Fruit fly (Drosophila melanogaster): ENCODE measurements around the gene dikar.

The dikar gene

DNA sequence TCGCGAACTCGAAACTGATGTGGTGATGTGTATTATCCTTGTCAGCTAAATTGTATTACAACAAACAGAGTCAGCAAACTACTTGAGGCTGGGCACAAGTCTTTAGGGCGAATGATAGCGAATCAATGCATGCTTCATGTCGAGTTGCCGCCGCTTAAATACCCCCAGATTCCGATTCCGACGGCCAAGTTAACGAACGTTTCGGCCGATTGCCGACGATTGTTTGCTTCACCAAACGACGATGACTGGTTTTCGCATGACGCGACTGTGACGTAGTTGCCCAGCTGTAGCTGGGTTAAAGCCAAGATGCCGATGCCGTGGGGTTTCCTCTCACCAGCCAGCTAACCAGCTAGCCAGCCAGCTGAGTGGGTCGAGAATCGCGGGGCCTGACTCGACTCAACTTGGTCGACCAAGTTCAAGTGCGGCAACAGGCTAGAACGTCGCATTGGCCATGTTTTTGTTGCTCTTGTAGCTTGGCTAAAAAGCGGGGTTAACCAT, 23.5 kb downstream of the dikar start, which contains the start of gene ple:
Gene ple, minus strand, starts transcription at position 134 of the 498 bp plus-strand sequence.
- TF ChIP-seq ttk (optimal IDR thresholded peaks at IDR 0.05): no peak
- no peak for TF ChIP-seq Sin3A (optimal IDR thresholded peaks at IDR 0.05)
- no peak for TF ChIP-seq h (optimal IDR thresholded peaks at IDR 0.05)
- no peak for TF ChIP-seq insv (optimal IDR thresholded peaks at IDR 0.05)
- TF ChIP-seq psq (optimal IDR thresholded peaks at IDR 0.05): no peak
- TF ChIP-seq Myc (optimal IDR thresholded peaks at IDR 0.05): no peak

DNA sequence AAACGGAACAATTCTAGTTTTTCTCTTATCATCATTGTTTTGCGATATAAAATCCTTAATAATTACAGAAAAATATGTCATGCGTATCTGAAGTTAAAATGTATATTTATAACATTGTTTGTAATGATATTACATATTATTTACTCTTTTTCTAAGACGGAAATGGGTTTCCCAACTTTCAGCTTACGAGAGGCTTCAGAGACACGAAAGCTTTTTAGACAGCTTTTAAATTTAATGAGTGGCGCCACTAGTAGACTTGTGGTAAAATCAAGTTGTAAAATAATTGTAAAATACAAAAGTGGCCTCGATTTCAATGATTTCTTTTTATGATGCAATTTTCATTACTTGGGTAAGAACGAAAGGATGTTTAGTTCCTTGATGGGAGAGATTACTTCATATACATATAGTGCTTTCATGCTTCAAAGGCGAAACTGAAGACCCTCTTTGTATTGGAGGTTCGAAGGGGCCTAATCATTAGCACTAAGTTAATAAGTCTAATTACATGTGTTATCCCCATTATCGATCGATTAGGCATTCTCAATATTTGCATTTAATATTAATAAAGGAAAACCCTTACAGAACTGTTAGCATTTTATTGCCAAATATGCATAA, 33.9 kb downstream of the dikar start:
- TF ChIP-seq insv (optimal IDR thresholded peaks at IDR 0.05) (no peak), Myc (optimal IDR thresholded peaks at IDR 0.05) (no peak), psq (optimal IDR thresholded peaks at IDR 0.05) (no peak), h (optimal IDR thresholded peaks at IDR 0.05) (no peak), ttk (optimal IDR thresholded peaks at IDR 0.05) (no peak), Sin3A (optimal IDR thresholded peaks at IDR 0.05) (no peak)

DNA sequence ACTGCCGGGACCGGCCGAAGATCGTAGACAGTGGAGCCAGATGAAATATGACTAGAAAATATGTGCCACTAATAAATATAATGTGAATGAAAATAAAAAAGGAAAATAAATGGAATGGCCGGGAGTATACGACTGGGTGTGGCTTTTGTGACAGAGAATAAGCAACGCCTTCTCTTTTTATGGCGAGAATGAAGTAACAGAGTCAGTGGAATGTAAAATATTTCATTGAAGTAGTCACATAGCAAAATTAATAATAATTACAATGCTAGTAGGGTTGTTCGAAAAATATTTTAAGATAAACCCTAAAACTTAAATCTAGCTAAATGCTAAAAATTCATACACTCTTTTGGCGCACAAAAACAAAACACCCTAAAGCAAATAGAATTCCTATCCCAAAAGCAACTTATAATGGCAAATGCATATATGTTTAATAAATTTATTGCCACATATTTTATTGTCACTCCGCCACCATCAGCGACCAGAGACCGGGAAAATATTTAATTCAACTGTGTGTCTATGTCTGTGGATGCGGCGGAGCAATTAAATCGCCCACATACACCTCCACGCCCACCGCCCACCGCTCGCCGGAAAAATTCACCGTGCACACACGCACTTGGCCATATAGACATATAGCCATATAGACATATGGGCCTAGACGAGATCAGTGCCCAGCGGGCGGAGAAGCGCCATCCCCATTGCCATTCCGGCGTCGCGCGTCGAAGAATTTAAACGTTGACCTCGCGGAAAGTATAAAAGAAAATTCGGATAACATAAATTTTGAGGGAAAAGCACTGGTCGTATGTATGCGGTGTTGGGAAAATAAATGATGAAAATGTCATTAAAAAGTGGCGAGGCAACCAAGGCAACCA, 36.0 kb downstream of the dikar start:
- TF ChIP-seq h (optimal IDR thresholded peaks at IDR 0.05) (no peak), Myc (optimal IDR thresholded peaks at IDR 0.05) (no peak), ttk (optimal IDR thresholded peaks at IDR 0.05) (no peak), insv (optimal IDR thresholded peaks at IDR 0.05) (no peak), Sin3A (optimal IDR thresholded peaks at IDR 0.05) (no peak), psq (optimal IDR thresholded peaks at IDR 0.05) (no peak)

DNA sequence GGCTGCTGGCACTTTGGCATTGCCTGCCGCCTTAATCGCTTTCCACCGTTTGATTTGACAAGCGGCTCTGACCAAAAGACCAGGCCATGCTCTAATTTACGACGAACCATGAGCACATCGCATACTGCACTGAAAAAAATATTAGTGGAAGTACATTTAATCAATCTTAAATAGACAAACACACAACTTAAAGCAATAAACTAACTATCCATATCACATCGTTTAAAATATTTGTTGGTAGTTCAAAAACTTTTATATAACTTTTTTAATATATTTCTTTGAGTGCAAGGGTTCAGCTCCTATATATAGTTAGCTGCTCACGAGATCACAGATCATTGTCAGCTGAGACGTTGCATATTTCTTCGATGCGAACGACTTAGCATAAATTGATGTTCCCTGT, 37.1 kb downstream of the dikar start:
- TF ChIP-seq h (optimal IDR thresholded peaks at IDR 0.05) (no peak), insv (optimal IDR thresholded peaks at IDR 0.05) (no peak), psq (optimal IDR thresholded peaks at IDR 0.05) (no peak), ttk (optimal IDR thresholded peaks at IDR 0.05) (no peak), Myc (optimal IDR thresholded peaks at IDR 0.05) (no peak), Sin3A (optimal IDR thresholded peaks at IDR 0.05) (no peak)

DNA sequence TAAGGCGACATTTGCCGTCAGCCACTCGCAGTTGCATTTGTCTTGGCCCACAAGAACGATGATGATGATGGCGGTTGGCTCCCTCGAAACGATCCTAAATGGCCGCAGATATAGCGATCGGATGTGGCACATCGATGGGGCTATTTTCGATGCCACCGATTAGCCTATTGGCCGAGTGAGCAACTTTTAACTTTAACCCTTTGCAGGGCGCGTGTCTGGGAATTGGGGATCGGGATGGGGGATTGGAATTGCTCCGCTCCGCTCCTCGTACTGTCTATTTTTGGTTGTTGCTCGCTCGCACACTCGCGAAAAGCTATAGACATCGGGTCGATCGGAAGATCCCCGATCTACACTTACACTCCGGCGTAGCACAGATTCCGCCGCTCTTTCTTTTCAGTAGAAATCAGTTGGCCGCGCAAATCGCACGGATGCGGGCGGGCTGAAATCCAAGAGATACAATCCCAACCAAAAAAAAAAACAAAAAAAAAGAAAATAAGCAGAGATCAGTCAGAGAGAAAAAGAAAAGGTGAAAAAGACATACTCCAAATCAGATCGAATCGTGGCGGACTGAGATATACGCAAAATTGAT, 38.4 kb downstream of the dikar start, which contains the start of gene CG8519:
Gene CG8519, plus strand, starts transcription at position 393 of the 589 bp plus-strand sequence.
- TF ChIP-seq h (optimal IDR thresholded peaks at IDR 0.05): no peak
- TF ChIP-seq psq (optimal IDR thresholded peaks at IDR 0.05): no peak
- TF ChIP-seq Myc (optimal IDR thresholded peaks at IDR 0.05): no peak
- no peak for TF ChIP-seq insv (optimal IDR thresholded peaks at IDR 0.05)
- TF ChIP-seq ttk (optimal IDR thresholded peaks at IDR 0.05): no peak
- no peak for TF ChIP-seq Sin3A (optimal IDR thresholded peaks at IDR 0.05)

DNA sequence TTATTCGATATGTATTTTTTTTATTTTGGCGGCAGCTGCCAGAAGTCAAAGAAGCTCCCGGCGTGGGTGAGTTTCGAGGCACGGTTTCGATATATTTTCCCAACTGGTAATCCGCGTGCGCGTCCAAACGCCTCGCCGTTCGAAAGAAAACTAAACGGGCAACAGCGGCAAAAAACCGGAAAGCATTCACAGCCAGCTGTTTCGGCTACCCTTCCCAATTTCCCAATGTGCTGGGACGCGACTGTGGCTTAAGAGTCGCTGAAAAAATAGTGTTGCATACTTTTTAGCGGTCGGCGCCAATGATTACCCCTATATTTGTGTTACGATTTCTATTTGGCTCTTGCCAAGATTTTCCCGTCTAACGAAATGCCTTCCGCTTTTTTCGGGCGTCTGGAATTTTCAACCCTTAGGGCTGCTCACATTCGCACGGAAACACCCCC, 39.6 kb downstream of the dikar start, which contains the start of gene SP1173:
Gene SP1173, minus strand, starts transcription at position 154 of the 440 bp plus-strand sequence.
- TF ChIP-seq Sin3A (optimal IDR thresholded peaks at IDR 0.05) (no peak), h (optimal IDR thresholded peaks at IDR 0.05) (no peak), ttk (optimal IDR thresholded peaks at IDR 0.05) (no peak), insv (optimal IDR thresholded peaks at IDR 0.05) (no peak), Myc (optimal IDR thresholded peaks at IDR 0.05) (no peak), psq (optimal IDR thresholded peaks at IDR 0.05) (no peak)

DNA sequence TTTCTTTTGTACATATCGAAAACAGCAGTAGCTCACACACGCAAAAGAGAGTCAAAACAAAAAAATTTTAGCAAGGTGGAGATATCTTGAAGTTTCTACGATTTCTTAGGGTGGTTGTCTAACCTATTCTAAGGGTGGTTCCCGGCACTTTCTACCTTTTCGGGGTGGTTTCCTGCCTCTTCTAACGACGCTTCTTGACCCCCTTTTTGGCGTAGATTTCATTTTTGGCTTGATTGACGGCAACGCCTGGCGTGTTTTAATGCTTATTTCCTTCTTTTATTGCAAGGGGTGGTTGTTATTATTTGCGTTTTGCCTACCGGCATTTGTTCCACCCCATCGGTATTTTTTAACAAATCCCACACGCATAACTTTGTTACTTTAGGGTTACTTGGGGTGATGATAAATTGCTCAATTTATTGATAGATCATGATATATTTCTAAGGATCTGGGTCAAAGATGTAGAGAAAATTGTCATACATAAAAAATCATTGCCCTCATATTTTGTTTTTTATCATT, 41.9 kb downstream of the dikar start:
- TF ChIP-seq h (optimal IDR thresholded peaks at IDR 0.05): no peak
- TF ChIP-seq insv (optimal IDR thresholded peaks at IDR 0.05): no peak
- TF ChIP-seq Myc (optimal IDR thresholded peaks at IDR 0.05): no peak
- TF ChIP-seq Sin3A (optimal IDR thresholded peaks at IDR 0.05): no peak
- no peak for TF ChIP-seq psq (optimal IDR thresholded peaks at IDR 0.05)
- no peak for TF ChIP-seq ttk (optimal IDR thresholded peaks at IDR 0.05)

DNA sequence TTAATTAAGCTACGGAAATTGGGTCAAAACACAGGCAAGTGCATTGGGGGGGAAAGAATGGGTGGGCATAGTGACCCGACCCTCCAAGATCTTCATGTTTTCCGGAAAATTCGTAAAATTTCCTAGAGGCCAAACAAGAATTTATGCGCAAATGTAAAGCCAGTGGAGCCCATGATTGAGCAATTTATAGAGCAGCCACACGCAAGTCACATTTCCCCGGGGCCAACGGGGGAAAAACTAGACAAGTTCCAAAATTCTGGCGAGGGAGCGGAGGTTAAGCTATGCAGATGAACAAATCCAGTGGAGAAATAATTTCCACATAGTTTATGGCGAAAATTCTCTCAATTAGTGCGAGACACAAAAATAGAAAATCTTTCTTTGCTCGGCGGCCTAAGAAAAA, 45.6 kb downstream of the dikar start:
- no peak for TF ChIP-seq Sin3A (optimal IDR thresholded peaks at IDR 0.05)
- no peak for TF ChIP-seq Myc (optimal IDR thresholded peaks at IDR 0.05)
- no peak for TF ChIP-seq insv (optimal IDR thresholded peaks at IDR 0.05)
- TF ChIP-seq ttk (optimal IDR thresholded peaks at IDR 0.05): no peak
- no peak for TF ChIP-seq h (optimal IDR thresholded peaks at IDR 0.05)
- TF ChIP-seq psq (optimal IDR thresholded peaks at IDR 0.05): no peak

DNA sequence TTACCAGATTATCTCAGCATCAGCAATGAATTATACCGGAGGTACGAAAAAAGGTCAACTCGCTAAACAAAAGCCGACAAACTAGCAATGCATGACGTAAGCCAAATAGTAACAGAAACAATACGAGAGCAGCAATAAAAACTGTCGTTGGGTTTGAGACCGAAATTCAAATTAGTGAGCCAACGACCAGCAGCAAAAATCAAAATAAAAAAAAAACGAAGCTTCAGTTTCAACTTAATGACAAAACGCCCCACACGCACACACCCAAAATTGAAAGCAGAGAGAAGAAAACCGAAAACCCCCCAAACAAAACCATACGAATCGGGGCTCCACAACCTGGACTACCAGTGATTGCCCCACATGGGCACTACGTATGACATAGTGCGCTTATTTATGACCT, 48.8 kb downstream of the dikar start:
- TF ChIP-seq h (optimal IDR thresholded peaks at IDR 0.05) (no peak), Sin3A (optimal IDR thresholded peaks at IDR 0.05) (no peak), Myc (optimal IDR thresholded peaks at IDR 0.05) (no peak)

DNA sequence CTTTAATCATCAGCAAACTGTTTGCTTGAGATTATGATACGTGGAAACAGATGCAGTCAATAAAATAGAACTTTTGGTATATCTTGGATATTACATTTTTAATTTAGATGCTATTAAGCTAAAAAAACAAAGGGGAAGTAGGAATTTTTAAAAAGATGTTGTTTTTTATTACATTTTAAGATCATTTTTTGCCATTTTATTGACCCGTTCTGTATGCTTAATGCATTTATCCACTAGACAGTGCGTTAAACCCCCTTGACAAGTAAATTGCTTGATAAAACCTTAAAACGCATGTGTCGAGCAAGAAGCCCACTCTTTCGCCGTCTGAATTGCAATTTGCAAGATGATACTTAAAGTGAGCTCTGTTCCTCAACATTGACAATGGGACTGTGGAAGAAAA, 49.8 kb downstream of the dikar start:
- TF ChIP-seq insv (optimal IDR thresholded peaks at IDR 0.05) (no peak), psq (optimal IDR thresholded peaks at IDR 0.05) (no peak), h (optimal IDR thresholded peaks at IDR 0.05) (no peak), Sin3A (optimal IDR thresholded peaks at IDR 0.05) (no peak)

DNA sequence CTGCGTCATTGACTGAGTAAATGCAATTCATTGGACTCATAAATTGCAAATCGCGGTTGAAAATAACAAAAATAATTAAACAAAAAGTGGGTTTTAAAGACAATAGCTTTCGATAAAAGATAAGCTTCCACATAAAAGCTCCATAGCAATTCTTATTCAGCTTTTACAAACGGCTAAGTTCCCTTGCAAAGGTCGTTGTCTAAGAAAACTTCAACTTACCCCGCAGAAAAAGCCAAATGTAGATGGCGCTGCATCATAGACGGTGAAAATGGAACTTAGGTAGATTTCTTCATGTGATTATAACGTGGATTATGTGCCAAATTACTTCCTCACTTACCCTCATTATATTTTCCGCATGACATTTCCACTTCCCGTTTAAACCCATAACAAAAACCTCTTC, 54.0 kb downstream of the dikar start:
- TF ChIP-seq Sin3A (optimal IDR thresholded peaks at IDR 0.05): no peak
- no peak for TF ChIP-seq ttk (optimal IDR thresholded peaks at IDR 0.05)
- no peak for TF ChIP-seq psq (optimal IDR thresholded peaks at IDR 0.05)
- no peak for TF ChIP-seq insv (optimal IDR thresholded peaks at IDR 0.05)
- TF ChIP-seq Myc (optimal IDR thresholded peaks at IDR 0.05): no peak
- no peak for TF ChIP-seq h (optimal IDR thresholded peaks at IDR 0.05)

Measured in Kc167 (cell line).